Fruit fly (Drosophila melanogaster): ENCODE data around the gene CG17834.

Gene CG17834

dm6 chr2L:8552472-8552871 is 23.5 kb downstream of the CG17834 start (continued):
- TF ChIP-seq Hsf (GFP tag; optimal IDR thresholded peaks at IDR 0.05) (no peak), wdn (GFP tag; IDR thresholded peaks at IDR 0.05) (no peak), D19A (tag; optimal IDR thresholded peaks at IDR 0.05) (peak; percentile 26), Oaz (GFP tag; IDR thresholded peaks at IDR 0.05) (0 out of 2 replicates have a peak, but pooled peaks have one; percentile 6), Hr51 (GFP tag; optimal IDR thresholded peaks at IDR 0.05) (peak in 1 of 2 experiments; percentile 37), CG32772 (GFP tag; IDR thresholded peaks at IDR 0.05) (no peak), CG9727 (GFP tag; optimal IDR thresholded peaks at IDR 0.05) (peak; percentile 36), her (GFP tag; optimal IDR thresholded peaks at IDR 0.05) (no peak), fd3F (GFP tag; optimal IDR thresholded peaks at IDR 0.05) (no peak), ttk (GFP tag; IDR thresholded peaks at IDR 0.05) (no peak), bigmax (GFP tag; optimal IDR thresholded peaks at IDR 0.05) (no peak), CG10979 (tag; optimal IDR thresholded peaks at IDR 0.05) (peak; percentile 66), nmo (GFP tag; optimal IDR thresholded peaks at IDR 0.05) (peak; percentile 39)

DNA sequence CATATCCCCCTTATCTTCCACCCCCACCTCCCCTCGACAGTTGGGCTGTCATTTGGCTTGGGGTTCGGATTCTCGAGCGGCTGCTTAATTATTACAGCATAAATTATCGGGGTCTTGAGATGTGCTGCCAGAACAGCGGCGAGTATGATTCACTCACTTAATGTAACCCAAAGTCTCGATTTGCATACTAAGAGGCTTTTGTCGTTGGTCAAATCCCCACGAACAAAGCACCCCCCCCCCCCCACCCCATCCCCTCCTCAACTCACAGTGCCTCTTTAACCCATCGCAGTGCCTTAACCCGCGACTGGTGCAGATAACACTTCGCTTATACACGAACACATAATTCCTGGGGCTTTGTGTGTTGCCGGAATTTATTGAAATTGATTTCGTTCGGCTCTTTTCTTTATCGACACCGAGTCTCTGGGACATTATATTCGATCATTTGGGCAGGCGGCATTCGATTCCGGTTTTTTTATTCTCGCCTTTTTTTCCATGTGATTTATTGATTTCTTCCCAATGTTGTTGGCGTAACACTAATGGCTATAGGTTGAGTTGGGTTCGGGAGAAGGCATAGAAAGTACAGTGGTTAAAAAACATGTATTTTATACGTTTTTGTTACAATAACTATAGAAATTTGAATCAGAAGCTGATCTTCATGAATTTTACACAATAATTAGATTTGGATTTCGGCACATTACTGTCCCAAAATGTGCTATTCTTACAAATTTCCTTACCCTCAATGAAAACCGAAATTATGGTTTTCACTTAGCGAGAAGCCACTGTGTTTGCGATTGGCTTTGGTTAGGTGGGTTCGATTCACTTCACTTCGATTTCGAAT is 25.1 kb downstream of the CG17834 start:
- TF ChIP-seq Pdp1 (GFP tag; optimal IDR thresholded peaks at IDR 0.05) (peak; percentile 29 to 49), CG9727 (GFP tag; optimal IDR thresholded peaks at IDR 0.05) (peak; percentile 40), CG17385 (GFP tag; optimal IDR thresholded peaks at IDR 0.05) (peak; percentile 14), CG18262 (tag; optimal IDR thresholded peaks at IDR 0.05) (peak; percentile 66), CG30431 (GFP tag; optimal IDR thresholded peaks at IDR 0.05) (peak; percentile 54), jumu (GFP tag; optimal IDR thresholded peaks at IDR 0.05) (peak; percentile 13), Ets65A (GFP tag) (peak; percentile 85), CG8388 (GFP tag; optimal IDR thresholded peaks at IDR 0.05) (peak; percentile 52), CG9215 (GFP tag; IDR thresholded peaks at IDR 0.05) (no peak), CG11456 (GFP tag; IDR thresholded peaks at IDR 0.05) (no peak), Hr78 (GFP tag; optimal IDR thresholded peaks at IDR 0.05) (peak in 1 of 2 experiments; percentile 45), sens (GFP tag) (peak; percentile 94), PHDP (tag; optimal IDR thresholded peaks at IDR 0.05) (peak; percentile 22), CG17361 (GFP tag; IDR thresholded peaks at IDR 0.05) (peak; percentile 56; the same call in 2 of the 3 replicates), onecut (GFP tag; IDR thresholded peaks at IDR 0.05) (peak; percentile 49), CG33213 (GFP tag; optimal IDR thresholded peaks at IDR 0.05) (no peak), CG18599 (GFP tag; optimal IDR thresholded peaks at IDR 0.05) (peak; percentile 67), Six4 (GFP tag; optimal IDR thresholded peaks at IDR 0.05) (peak; percentile 22), ind (GFP tag; optimal IDR thresholded peaks at IDR 0.05) (peak; percentile 15), CG16813 (GFP tag; IDR thresholded peaks at IDR 0.05; ENCODE audit: partially characterized antibody) (no peak), Sox102F (GFP tag; optimal IDR thresholded peaks at IDR 0.05) (peak; percentile 79), Nf-YC (tag; optimal IDR thresholded peaks at IDR 0.05) (no peak), Hmx (GFP tag; optimal IDR thresholded peaks at IDR 0.05) (no peak), salm (tag; optimal IDR thresholded peaks at IDR 0.05) (no peak), Ptx1 (GFP tag; IDR thresholded peaks at IDR 0.05) (0 out of 2 replicates have a peak, but pooled peaks have one; percentile 14), Opbp (GFP tag; IDR thresholded peaks at IDR 0.05; ENCODE audit: partially characterized antibody) (no peak), CG12155 (GFP tag; optimal IDR thresholded peaks at IDR 0.05) (peak; percentile 11), tin (GFP tag; optimal IDR thresholded peaks at IDR 0.05) (no peak), lilli (GFP tag; optimal IDR thresholded peaks at IDR 0.05) (peak; percentile 33), BEAF-32 (GFP tag; optimal IDR thresholded peaks at IDR 0.05) (no peak), eve (GFP tag; optimal IDR thresholded peaks at IDR 0.05) (peak in 1 of 2 experiments; percentile 87), mam (GFP tag; optimal IDR thresholded peaks at IDR 0.05) (peak; percentile 14), org-1 (GFP tag; optimal IDR thresholded peaks at IDR 0.05) (peak; percentile 32), CG8924 (tag; optimal IDR thresholded peaks at IDR 0.05) (peak; percentile 66), dm (GFP tag; optimal IDR thresholded peaks at IDR 0.05) (no peak), CG9817 (tag; optimal IDR thresholded peaks at IDR 0.05) (peak; percentile 30)
